Fruit fly (Drosophila melanogaster) whole organism: ENCODE data around the gene CG11134.

Experiments
- CG8478 ChIP-seq: fragments of >200 bp; optimal IDR thresholded peaks from 2 replicates; lab custom pipeline; 2018; ENCODE audit warnings: inconsistent platforms
- Dll ChIP-seq: fragments of >200 bp; optimal IDR thresholded peaks from 2 replicates; lab custom pipeline; 2017
- pan ChIP-seq: fragments of >200 bp; optimal IDR thresholded peaks from 2 replicates; lab custom pipeline; 2017
- psq ChIP-seq: fragments of >200 bp; optimal IDR thresholded peaks from 2 replicates; lab custom pipeline; 2017

dm6 chrX:13787282-13787850 lies 49.6 kb downstream of the CG11134 start:
- TF ChIP-seq CG8478 (lab: Kevin White, UChicago) = no peak
- TF ChIP-seq psq (lab: Kevin White, UChicago) = no peak
- TF ChIP-seq pan (lab: Kevin White, UChicago) = no peak
- TF ChIP-seq Dll (lab: Kevin White, UChicago) = no peak
